Worm (Caenorhabditis elegans): ENCODE measurements around the gene C56E6.4.

DNA sequence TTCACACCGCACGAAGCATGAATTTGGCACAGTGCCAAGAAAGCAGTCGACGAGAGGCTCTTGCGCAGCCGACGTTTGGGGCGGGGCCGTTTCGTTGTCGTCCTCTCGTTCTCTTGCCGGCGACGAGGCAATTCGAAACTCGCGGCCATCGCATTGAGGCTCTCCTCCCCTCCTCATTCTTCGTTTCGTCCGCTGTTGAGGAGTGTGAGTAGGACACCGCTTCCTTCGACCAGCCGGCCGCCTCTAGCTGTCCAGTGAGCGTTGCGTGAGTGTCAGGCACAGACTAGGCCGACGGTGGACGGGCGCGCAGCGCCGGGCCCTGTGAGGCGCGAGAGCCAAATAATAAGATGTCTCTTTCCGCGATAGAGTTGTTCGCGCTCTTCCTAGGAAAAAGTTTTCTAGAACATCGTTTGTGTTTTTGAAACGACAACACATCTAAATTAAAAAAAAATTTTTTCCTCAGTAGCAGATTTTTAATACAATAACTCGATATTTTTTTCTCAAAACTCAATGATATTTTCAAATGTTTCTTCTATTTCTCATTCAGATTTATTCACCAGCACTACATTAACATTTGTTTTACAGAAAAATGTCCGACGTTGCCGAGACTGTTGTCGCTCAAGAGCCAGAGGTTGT lies 36.6 kb downstream of the C56E6.4 start, which contains the start of the genes T28D9.11 and T28D9.1:
- peak; percentile 63 for TF ChIP-seq him-1 (tag; optimal IDR thresholded peaks at IDR 0.05)
- TF ChIP-seq W03F9.2 (tag; optimal IDR thresholded peaks at IDR 0.05) = no peak
- no peak for TF ChIP-seq dao-5 (tag; optimal IDR thresholded peaks at IDR 0.05)
